Worm (Caenorhabditis elegans): ENCODE data around the gene hadb-1.

hadb-1 gene

DNA sequence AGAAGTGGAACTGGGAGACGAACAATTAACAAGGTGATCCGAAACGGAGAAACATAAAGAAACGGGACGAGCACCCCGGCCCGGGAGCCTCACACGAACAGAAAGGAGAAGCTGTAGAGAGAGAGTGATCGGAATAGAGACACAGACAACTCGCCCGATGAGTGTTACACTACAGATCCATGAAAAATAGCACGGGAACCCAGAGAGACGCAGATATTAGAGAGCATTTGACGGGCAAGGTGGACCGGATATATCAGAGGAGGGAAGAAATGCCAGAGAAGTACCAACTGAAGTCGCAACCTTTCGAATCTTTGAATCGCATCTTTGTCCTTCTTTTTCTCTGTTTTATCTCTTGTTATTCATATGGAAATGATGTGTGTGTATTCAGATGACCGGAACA, 3.9 kb downstream of the hadb-1 start, which contains the start of gene anmt-1:
Gene anmt-1, plus strand, starts transcription at position 388 of the 400 bp plus-strand sequence.
- TF ChIP-seq mes-2 (tag; optimal IDR thresholded peaks at IDR 0.05; ENCODE audit: poor library complexity, severe bottlenecking) (peak; percentile 45), zip-11 (GFP tag; IDR thresholded peaks at IDR 0.05) (no peak)

DNA sequence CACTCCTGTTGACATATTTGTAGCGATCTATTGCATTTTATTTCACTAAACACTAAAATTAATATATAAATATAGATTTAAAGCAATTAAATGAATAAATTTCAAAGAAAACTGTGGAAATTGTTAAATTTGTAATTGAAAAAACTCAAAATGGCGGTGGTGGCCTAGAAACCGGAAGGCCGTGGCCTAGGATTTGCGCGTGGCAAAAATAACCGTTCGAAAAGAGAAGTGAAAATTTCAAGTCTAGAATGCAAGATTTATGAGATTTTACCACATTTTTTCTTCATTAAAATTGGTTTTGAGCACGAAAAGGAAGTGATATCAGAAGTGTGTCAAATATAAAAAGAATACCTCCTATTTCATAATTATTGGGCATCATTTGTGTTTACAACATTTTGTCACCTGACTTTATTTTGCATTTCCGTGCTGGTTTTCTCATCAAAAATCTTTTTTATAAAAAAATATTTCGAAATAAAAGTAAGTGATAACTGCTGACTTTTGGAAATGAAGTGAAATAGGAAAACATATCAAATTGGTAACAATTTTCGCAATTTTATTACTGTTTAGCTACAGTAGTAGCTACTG, 4.5 kb downstream of the hadb-1 start, which contains the start of gene fli-1:
Gene fli-1, minus strand, starts transcription at position 58 of the 585 bp plus-strand sequence.
- TF ChIP-seq Y75B8A.6 (GFP tag; IDR thresholded peaks at IDR 0.05): no peak
- TF ChIP-seq daf-16 (GFP tag; optimal IDR thresholded peaks at IDR 0.05): no peak
- TF ChIP-seq daf-16 (tag; optimal IDR thresholded peaks at IDR 0.05): peak; percentile 60
- TF ChIP-seq spr-1 (tag; optimal IDR thresholded peaks at IDR 0.05): no peak
- no peak for TF ChIP-seq zip-2 (tag; optimal IDR thresholded peaks at IDR 0.05)
- TF ChIP-seq Y48G9A.11 (GFP tag; IDR thresholded peaks at IDR 0.05): 0 out of 2 replicates have a peak, but pooled peaks have one; percentile 27
- TF ChIP-seq dpl-1 (GFP tag; optimal IDR thresholded peaks at IDR 0.05): peak; percentile 39
- TF ChIP-seq unc-130 (GFP tag; optimal IDR thresholded peaks at IDR 0.05): peak; percentile 90
- TF ChIP-seq nhr-111 (GFP tag; optimal IDR thresholded peaks at IDR 0.05): no peak
- peak; percentile 94 for TF ChIP-seq mes-2 (tag; optimal IDR thresholded peaks at IDR 0.05; ENCODE audit: poor library complexity, severe bottlenecking)
- peak; percentile 7 for TF ChIP-seq mep-1 (tag; optimal IDR thresholded peaks at IDR 0.05)
- no peak for TF ChIP-seq T26A8.4 (GFP tag; IDR thresholded peaks at IDR 0.05)
- TF ChIP-seq lsy-2 (tag; optimal IDR thresholded peaks at IDR 0.05): peak in 1 of 2 experiments; percentile 35
- TF ChIP-seq lin-38 (GFP tag; IDR thresholded peaks at IDR 0.05): peak; percentile 60
- no peak for TF ChIP-seq gei-8 (GFP tag; optimal IDR thresholded peaks at IDR 0.05)
- TF ChIP-seq spr-3 (GFP tag; optimal IDR thresholded peaks at IDR 0.05): no peak
- TF ChIP-seq hlh-30 (tag; optimal IDR thresholded peaks at IDR 0.05; ENCODE audit: insufficient read depth): peak; percentile 22
- no peak for TF ChIP-seq ceh-62 (tag; optimal IDR thresholded peaks at IDR 0.05)
- TF ChIP-seq hif-1 (tag; optimal IDR thresholded peaks at IDR 0.05): peak in 1 of 2 experiments; percentile 66

DNA sequence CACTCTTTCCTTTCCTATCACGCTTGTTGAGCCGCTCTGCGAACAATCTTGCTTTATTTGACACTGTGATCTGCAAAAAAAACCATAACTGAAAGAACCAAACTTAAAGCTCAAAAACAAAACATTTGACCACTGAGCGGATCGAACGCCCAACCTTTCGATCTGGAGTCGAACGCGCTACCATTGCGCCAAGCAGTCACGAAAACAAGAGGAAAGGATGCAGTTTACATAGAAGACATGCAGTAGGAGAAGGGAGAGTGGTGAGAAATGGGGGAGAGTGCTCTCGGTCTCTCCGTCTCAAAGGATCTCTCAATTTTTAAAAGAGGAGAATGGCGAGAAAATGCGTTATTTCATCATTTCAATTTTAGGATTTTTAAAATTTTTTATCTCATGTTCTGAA, 9.9 kb downstream of the hadb-1 start:
- TF ChIP-seq ceh-82 (tag; optimal IDR thresholded peaks at IDR 0.05): no peak
- TF ChIP-seq hif-1 (tag; optimal IDR thresholded peaks at IDR 0.05): peak in 1 of 2 experiments; percentile 69
- TF ChIP-seq lin-39 (tag; optimal IDR thresholded peaks at IDR 0.05): no peak
- TF ChIP-seq dpl-1 (GFP tag; optimal IDR thresholded peaks at IDR 0.05): peak; percentile 53
- no peak for TF ChIP-seq pqm-1 (tag; optimal IDR thresholded peaks at IDR 0.05)
- no peak for TF ChIP-seq jun-1 (tag; optimal IDR thresholded peaks at IDR 0.05)
- peak; percentile 44 for TF ChIP-seq F49E8.2 (tag; optimal IDR thresholded peaks at IDR 0.05; ENCODE audit: borderline replicate concordance)
- peak; percentile 78; the same call in 1 of the 2 replicates for TF ChIP-seq zfp-3 (GFP tag; conservative IDR thresholded peaks at IDR 0.05)
- TF ChIP-seq cey-2 (tag; optimal IDR thresholded peaks at IDR 0.05; ENCODE audit: borderline replicate concordance, insufficient read depth): no peak
- peak; percentile 90 for TF ChIP-seq arid-1 (GFP tag; conservative IDR thresholded peaks at IDR 0.05)
- no peak for TF ChIP-seq ceh-62 (tag; optimal IDR thresholded peaks at IDR 0.05)
- no peak for TF ChIP-seq nhr-237 (tag; optimal IDR thresholded peaks at IDR 0.05)
- peak; percentile 58 for TF ChIP-seq dve-1 (tag; optimal IDR thresholded peaks at IDR 0.05; ENCODE audit: insufficient read depth)
- no peak for TF ChIP-seq zag-1 (tag; optimal IDR thresholded peaks at IDR 0.05)
- TF ChIP-seq vab-7 (GFP tag; IDR thresholded peaks at IDR 0.05): peak; percentile 90
- TF ChIP-seq Y48G9A.11 (GFP tag; IDR thresholded peaks at IDR 0.05): peak; percentile 81
- TF ChIP-seq F44E2.7 (GFP tag; IDR thresholded peaks at IDR 0.05): peak; percentile 74; the same call in 1 of the 2 replicates
- peak; percentile 63 for TF ChIP-seq nhr-28 (tag; optimal IDR thresholded peaks at IDR 0.05)
- peak; percentile 88 for TF ChIP-seq Y75B8A.6 (GFP tag; IDR thresholded peaks at IDR 0.05)
- TF ChIP-seq F37D6.2 (tag; optimal IDR thresholded peaks at IDR 0.05): peak; percentile 50
- peak; percentile 72 for TF ChIP-seq hlh-30 (tag; optimal IDR thresholded peaks at IDR 0.05; ENCODE audit: insufficient read depth)
- peak; percentile 21 for TF ChIP-seq ama-1 (optimal IDR thresholded peaks at IDR 0.05)
- peak; percentile 79 for TF ChIP-seq mxl-2 (GFP tag; conservative IDR thresholded peaks at IDR 0.05)
- TF ChIP-seq daf-16 (GFP tag; optimal IDR thresholded peaks at IDR 0.05): peak; percentile 51 to 90
- peak; percentile 53 for TF ChIP-seq daf-16 (tag; optimal IDR thresholded peaks at IDR 0.05)
- TF ChIP-seq ZK546.5 (tag; optimal IDR thresholded peaks at IDR 0.05): no peak
- peak; percentile 77 for TF ChIP-seq nhr-111 (GFP tag; optimal IDR thresholded peaks at IDR 0.05)
- peak; percentile 76 for TF ChIP-seq mep-1 (tag; optimal IDR thresholded peaks at IDR 0.05)
- peak; percentile 97 for TF ChIP-seq lim-7 (GFP tag; IDR thresholded peaks at IDR 0.05)
- peak; percentile 75 for TF ChIP-seq lir-3 (tag; optimal IDR thresholded peaks at IDR 0.05)
- TF ChIP-seq aha-1 (tag): peak; percentile 84
- TF ChIP-seq fos-1 (tag; optimal IDR thresholded peaks at IDR 0.05): no peak
- peak; percentile 65; the same call in 1 of the 2 replicates for TF ChIP-seq lin-29 (GFP tag; IDR thresholded peaks at IDR 0.05)
- peak; percentile 41 for TF ChIP-seq Y5F2A.4 (GFP tag; optimal IDR thresholded peaks at IDR 0.05)
- no peak for TF ChIP-seq tag-97 (GFP tag; IDR thresholded peaks at IDR 0.05)
